Fruit fly (Drosophila melanogaster): ENCODE data around the gene CG11722.

The CG11722 gene

dm6 chr3R:10087206-10087927, 42.0 kb upstream of the CG11722 start (continued):
- peak; percentile 94 for TF ChIP-seq OdsH (GFP tag; optimal IDR thresholded peaks at IDR 0.05)
- peak; percentile 86 for TF ChIP-seq Met (GFP tag; optimal IDR thresholded peaks at IDR 0.05)
- peak; percentile 87 for TF ChIP-seq CG11294 (GFP tag; IDR thresholded peaks at IDR 0.05)
- TF ChIP-seq CG6792 (GFP tag; optimal IDR thresholded peaks at IDR 0.05) = peak; percentile 90
- TF ChIP-seq Lpt (GFP tag; optimal IDR thresholded peaks at IDR 0.05) = peak; percentile 84
- peak; percentile 66 for TF ChIP-seq CG6276 (GFP tag; optimal IDR thresholded peaks at IDR 0.05)
- peak; percentile 94 for TF ChIP-seq eg (GFP tag; IDR thresholded peaks at IDR 0.05)
- TF ChIP-seq Hr38 (GFP tag; optimal IDR thresholded peaks at IDR 0.05) = no peak
- peak; percentile 72 to 87 for TF ChIP-seq ss (GFP tag; optimal IDR thresholded peaks at IDR 0.05)
- TF ChIP-seq cyc (GFP tag; optimal IDR thresholded peaks at IDR 0.05) = peak; percentile 85
- TF ChIP-seq CG3919 (GFP tag; optimal IDR thresholded peaks at IDR 0.05) = peak; percentile 95
- TF ChIP-seq acj6 (GFP tag; optimal IDR thresholded peaks at IDR 0.05) = peak; percentile 95
- TF ChIP-seq Sox102F (GFP tag; optimal IDR thresholded peaks at IDR 0.05) = peak; percentile 81
- peak; percentile 96 for TF ChIP-seq CG6163 (GFP tag; IDR thresholded peaks at IDR 0.05)

- TF ChIP-seq CG10669 (GFP tag; optimal IDR thresholded peaks at IDR 0.05) = peak; percentile 7
- TF ChIP-seq CG7368 (GFP tag; optimal IDR thresholded peaks at IDR 0.05) = no peak
- 0 out of 2 replicates have a peak, but pooled peaks have one; percentile 9 for TF ChIP-seq CG11294 (GFP tag; IDR thresholded peaks at IDR 0.05)
- TF ChIP-seq Blimp-1 (GFP tag; optimal IDR thresholded peaks at IDR 0.05) = no peak
- peak; percentile 3 for TF ChIP-seq acj6 (GFP tag; optimal IDR thresholded peaks at IDR 0.05)
- no peak for TF ChIP-seq svp (GFP tag)
- TF ChIP-seq Eip78C (GFP tag) = peak; percentile 75
- no peak for TF ChIP-seq Hr38 (GFP tag; optimal IDR thresholded peaks at IDR 0.05)
- no peak for TF ChIP-seq Ets21C (GFP tag; optimal IDR thresholded peaks at IDR 0.05)
- TF ChIP-seq ss (GFP tag; optimal IDR thresholded peaks at IDR 0.05) = no peak
- TF ChIP-seq salr (GFP tag; optimal IDR thresholded peaks at IDR 0.05) = no peak
- peak; percentile 3 for TF ChIP-seq Sox14 (GFP tag; optimal IDR thresholded peaks at IDR 0.05)
These were observed 41.3 kb upstream of the CG11722 start for dm6 chr3R:10086683-10087082.

dm6 chr3R:10086222-10086621, 40.9 kb upstream of the CG11722 start:
- TF ChIP-seq CG32006 (GFP tag; optimal IDR thresholded peaks at IDR 0.05) (no peak), Gug (GFP tag; IDR thresholded peaks at IDR 0.05) (no peak), vri (GFP tag; optimal IDR thresholded peaks at IDR 0.05) (peak; percentile 66), CG6792 (GFP tag; optimal IDR thresholded peaks at IDR 0.05) (no peak), pdm3 (GFP tag; optimal IDR thresholded peaks at IDR 0.05) (no peak), cyc (GFP tag; optimal IDR thresholded peaks at IDR 0.05) (no peak), ss (GFP tag; optimal IDR thresholded peaks at IDR 0.05) (peak in 1 of 2 experiments; percentile 18), CG7368 (GFP tag; optimal IDR thresholded peaks at IDR 0.05) (no peak)

dm6 chr3R:10084914-10085313, 39.6 kb upstream of the CG11722 start:
- TF ChIP-seq CG8632 (GFP tag; optimal IDR thresholded peaks at IDR 0.05) (peak; percentile 58), pdm3 (GFP tag; optimal IDR thresholded peaks at IDR 0.05) (peak; percentile 67), CG3032 (tag; optimal IDR thresholded peaks at IDR 0.05) (peak; percentile 52), ss (GFP tag; optimal IDR thresholded peaks at IDR 0.05) (no peak), CG8319 (GFP tag; optimal IDR thresholded peaks at IDR 0.05) (peak; percentile 33), CG6276 (GFP tag; optimal IDR thresholded peaks at IDR 0.05) (no peak), CG6792 (GFP tag; optimal IDR thresholded peaks at IDR 0.05) (peak; percentile 67), CG32006 (GFP tag; optimal IDR thresholded peaks at IDR 0.05) (peak; percentile 32), fd59A (GFP tag; optimal IDR thresholded peaks at IDR 0.05) (peak; percentile 23), OdsH (GFP tag; optimal IDR thresholded peaks at IDR 0.05) (peak; percentile 57), Met (GFP tag; optimal IDR thresholded peaks at IDR 0.05) (peak; percentile 88), dac (GFP tag; optimal IDR thresholded peaks at IDR 0.05) (peak; percentile 6), svp (GFP tag) (peak; percentile 86), Eip75B (GFP tag; optimal IDR thresholded peaks at IDR 0.05) (peak; percentile 50), CG34406 (GFP tag; optimal IDR thresholded peaks at IDR 0.05) (peak; percentile 67), topi (GFP tag; optimal IDR thresholded peaks at IDR 0.05) (peak; percentile 82), CG31627 (GFP tag; optimal IDR thresholded peaks at IDR 0.05) (peak; percentile 92), Hr39 (GFP tag; optimal IDR thresholded peaks at IDR 0.05) (peak; percentile 91), salr (GFP tag; optimal IDR thresholded peaks at IDR 0.05) (peak; percentile 22 to 26), Lpt (GFP tag; optimal IDR thresholded peaks at IDR 0.05) (no peak), Sox15 (GFP tag; optimal IDR thresholded peaks at IDR 0.05) (peak; percentile 49), Ets96B (tag; optimal IDR thresholded peaks at IDR 0.05) (peak; percentile 41), CG9139 (GFP tag; optimal IDR thresholded peaks at IDR 0.05) (no peak), vri (GFP tag; optimal IDR thresholded peaks at IDR 0.05) (peak; percentile 92), CG6163 (GFP tag; IDR thresholded peaks at IDR 0.05) (peak; percentile 81), esn (GFP tag; optimal IDR thresholded peaks at IDR 0.05) (peak; percentile 88), eg (GFP tag; IDR thresholded peaks at IDR 0.05) (peak; percentile 70), CG3919 (GFP tag; optimal IDR thresholded peaks at IDR 0.05) (peak; percentile 34), Sox102F (GFP tag; optimal IDR thresholded peaks at IDR 0.05) (peak; percentile 81), Gug (GFP tag; IDR thresholded peaks at IDR 0.05) (no peak), lz (GFP tag; optimal IDR thresholded peaks at IDR 0.05) (peak; percentile 88)

All from whole organism, prepupa.